Worm (Caenorhabditis elegans) whole organism, young adult: ENCODE measurements around the gene T03D8.6.
A peak's percentile ranks its signal among the peaks of the same experiment; 100 is the strongest.

Experiments used
- B0019.2 ChIP-seq: fragments of 200-800 bp; sonication (Bioruptor generic); conservative IDR thresholded peaks from 2 replicates; pipeline ENCODE4 v1.3.6; 2022; ENCODE audit warnings: missing genetic modification reagents, missing genetic modification characterization, missing compliant biosample characterization
- D2030.7 ChIP-seq: fragments of 200-800 bp; sonication (Bioruptor generic); IDR thresholded peaks from 2 replicates; pipeline ENCODE4 v1.3.6; 2022; ENCODE audit warnings: missing genetic modification reagents, missing genetic modification characterization, missing compliant biosample characterization
- F22D6.2 ChIP-seq: sonication (generic microtip); optimal IDR thresholded peaks from 2 replicates; lab custom pipeline; 2016; ENCODE audit warnings: mild to moderate bottlenecking, missing genetic modification characterization, missing compliant biosample characterization
- F49E8.2 ChIP-seq: sonication (generic microtip); optimal IDR thresholded peaks from 3 replicates; lab custom pipeline; 2017; ENCODE audit warnings: missing genetic modification characterization, mild to moderate bottlenecking, missing compliant biosample characterization, antibody characterized with exemption, moderate library complexity; ENCODE audit not compliant: insufficient read depth
- F52B5.7 ChIP-seq: sonication (generic microtip); optimal IDR thresholded peaks from 2 replicates; lab custom pipeline; 2016; ENCODE audit warnings: mild to moderate bottlenecking, missing genetic modification characterization, missing compliant biosample characterization
- F57A8.1 ChIP-seq: fragments of 200-800 bp; sonication (Bioruptor generic); optimal IDR thresholded peaks from 2 replicates; lab custom pipeline; 2018; ENCODE audit warnings: mild to moderate bottlenecking, missing genetic modification characterization, moderate library complexity, missing compliant biosample characterization
- T07F8.4 ChIP-seq: sonication (generic microtip); optimal IDR thresholded peaks from 2 replicates; lab custom pipeline; 2016; ENCODE audit warnings: mild to moderate bottlenecking, missing genetic modification characterization, moderate library complexity, missing compliant biosample characterization
- Y53G8AR.9 ChIP-seq: fragments of 200-800 bp; sonication (Bioruptor generic); conservative IDR thresholded peaks from 2 replicates; pipeline ENCODE4 v1.3.6; 2022; ENCODE audit warnings: missing genetic modification reagents, missing genetic modification characterization, missing compliant biosample characterization
- Y95B8A.8 ChIP-seq: fragments of 200-800 bp; sonication (Bioruptor generic); IDR thresholded peaks from 2 replicates; pipeline ENCODE4 v1.3.6; 2022; ENCODE audit warnings: missing genetic modification reagents, missing genetic modification characterization, missing compliant biosample characterization
- ZK185.1 ChIP-seq: sonication (generic microtip); optimal IDR thresholded peaks from 2 replicates; lab custom pipeline; 2016; ENCODE audit warnings: mild to moderate bottlenecking, missing genetic modification characterization, missing compliant biosample characterization; ENCODE audit not compliant: poor library complexity, severe bottlenecking
- akir-1 ChIP-seq: fragments of 200-800 bp; sonication (Bioruptor generic); optimal IDR thresholded peaks from 2 replicates; lab custom pipeline; 2018; ENCODE audit warnings: mild to moderate bottlenecking, missing genetic modification characterization, moderate library complexity, missing compliant biosample characterization
- aptf-3 ChIP-seq: fragments of 200-800 bp; sonication (Bioruptor generic); IDR thresholded peaks from 2 replicates; pipeline ENCODE4 v1.3.6; 2022; ENCODE audit warnings: missing genetic modification characterization, missing compliant biosample characterization
- atf-7 ChIP-seq: sonication (generic microtip); optimal IDR thresholded peaks from 2 replicates; lab custom pipeline; 2017; ENCODE audit warnings: mild to moderate bottlenecking, missing genetic modification characterization, missing compliant biosample characterization
- attf-5 ChIP-seq: fragments of 200-800 bp; sonication (Bioruptor generic); optimal IDR thresholded peaks from 2 replicates; lab custom pipeline; 2018; ENCODE audit warnings: mild to moderate bottlenecking, missing genetic modification characterization, missing compliant biosample characterization
- ccch-3 ChIP-seq: fragments of 200-800 bp; sonication (Bioruptor generic); optimal IDR thresholded peaks from 2 replicates; lab custom pipeline; 2018; ENCODE audit warnings: mild to moderate bottlenecking, missing genetic modification characterization, missing compliant biosample characterization
- ceh-100 ChIP-seq: fragments of 200-800 bp; sonication (Bioruptor generic); IDR thresholded peaks from 2 replicates; pipeline ENCODE4 v1.3.6; 2022; ENCODE audit warnings: missing genetic modification reagents, missing genetic modification characterization, missing compliant biosample characterization
- ceh-27 ChIP-seq: fragments of 200-800 bp; sonication (Bioruptor generic); optimal IDR thresholded peaks from 2 replicates; lab custom pipeline; 2018; ENCODE audit warnings: mild to moderate bottlenecking, missing genetic modification characterization, moderate library complexity, missing compliant biosample characterization
- ceh-40 ChIP-seq: fragments of 200-800 bp; sonication (Bioruptor generic); IDR thresholded peaks from 2 replicates; pipeline ENCODE4 v1.3.6; 2022; ENCODE audit warnings: missing genetic modification characterization, missing compliant biosample characterization
- ceh-79 ChIP-seq: sonication (generic microtip); optimal IDR thresholded peaks from 2 replicates; lab custom pipeline; 2017; ENCODE audit warnings: mild to moderate bottlenecking, missing genetic modification characterization, missing compliant biosample characterization
- ets-4 ChIP-seq: fragments of 200-800 bp; sonication (Bioruptor generic); optimal IDR thresholded peaks from 2 replicates; lab custom pipeline; 2018; ENCODE audit warnings: mild to moderate bottlenecking, missing genetic modification characterization, missing compliant biosample characterization
- fkh-3 ChIP-seq: sonication (generic microtip); optimal IDR thresholded peaks from 2 replicates; lab custom pipeline; 2016; ENCODE audit warnings: mild to moderate bottlenecking, missing genetic modification characterization, missing compliant biosample characterization
- hmg-1.2 ChIP-seq: fragments of 200-800 bp; sonication (Bioruptor generic); IDR thresholded peaks from 2 replicates; pipeline ENCODE4 v1.3.6; 2022; ENCODE audit warnings: missing genetic modification reagents, missing genetic modification characterization, missing compliant biosample characterization
- hmg-20 ChIP-seq: fragments of 200-800 bp; sonication (Bioruptor generic); IDR thresholded peaks from 2 replicates; pipeline ENCODE4 v1.3.6; 2022; ENCODE audit warnings: missing genetic modification reagents, missing genetic modification characterization, missing compliant biosample characterization
- hrde-1 ChIP-seq: sonication (generic microtip); optimal IDR thresholded peaks from 2 replicates; lab custom pipeline; 2016; ENCODE audit warnings: missing genetic modification characterization, mild to moderate bottlenecking, missing compliant biosample characterization, moderate library complexity, missing genotype, missing genetic modification reagents, borderline replicate concordance
- hsf-1 ChIP-seq: fragments of 200-800 bp; sonication (Bioruptor generic); IDR thresholded peaks from 2 replicates; pipeline ENCODE4 v1.3.6; 2022; ENCODE audit warnings: missing genetic modification reagents, missing genetic modification characterization, missing compliant biosample characterization
- let-526 ChIP-seq: fragments of 200-800 bp; sonication (Bioruptor generic); IDR thresholded peaks from 2 replicates; pipeline ENCODE4 v1.3.6; 2022; ENCODE audit warnings: missing genetic modification reagents, missing genetic modification characterization, missing compliant biosample characterization
- lin-40 ChIP-seq: sonication (generic microtip); optimal IDR thresholded peaks from 2 replicates; lab custom pipeline; 2016; ENCODE audit warnings: missing genetic modification characterization, mild to moderate bottlenecking, missing compliant biosample characterization, missing genotype, missing genetic modification reagents
- lir-1 ChIP-seq: fragments of 200-800 bp; sonication (Bioruptor generic); conservative IDR thresholded peaks from 2 replicates; pipeline ENCODE4 v1.3.6; 2022; ENCODE audit warnings: missing genetic modification reagents, missing genetic modification characterization, missing compliant biosample characterization
- lsy-27 ChIP-seq: sonication (generic microtip); optimal IDR thresholded peaks from 2 replicates; lab custom pipeline; 2017; ENCODE audit warnings: missing genetic modification characterization, mild to moderate bottlenecking, missing compliant biosample characterization, antibody characterized with exemption, missing genotype, borderline replicate concordance; ENCODE audit not compliant: insufficient read depth
- madf-10 ChIP-seq: sonication (generic microtip); optimal IDR thresholded peaks from 2 replicates; lab custom pipeline; 2016; ENCODE audit warnings: mild to moderate bottlenecking, missing genetic modification characterization, missing compliant biosample characterization
- nfya-2 ChIP-seq: fragments of 200-800 bp; sonication (Bioruptor generic); IDR thresholded peaks from 2 replicates; pipeline ENCODE4 v1.3.6; 2022; ENCODE audit warnings: missing genetic modification reagents, missing genetic modification characterization, missing compliant biosample characterization
- nfyb-1 ChIP-seq: fragments of 200-800 bp; sonication (Bioruptor generic); IDR thresholded peaks from 2 replicates; pipeline ENCODE4 v1.3.6; 2022; ENCODE audit warnings: missing genetic modification reagents, missing genetic modification characterization, missing compliant biosample characterization
- nhr-120 ChIP-seq: fragments of 200-800 bp; sonication (Bioruptor generic); IDR thresholded peaks from 2 replicates; pipeline ENCODE4 v1.3.6; 2022; ENCODE audit warnings: missing genetic modification characterization, missing compliant biosample characterization
- nhr-27 ChIP-seq: fragments of 200-800 bp; sonication (Bioruptor generic); optimal IDR thresholded peaks from 2 replicates; lab custom pipeline; 2018; ENCODE audit warnings: mild to moderate bottlenecking, missing genetic modification characterization, moderate library complexity, missing compliant biosample characterization
- nhr-80 ChIP-seq: sonication (generic microtip); optimal IDR thresholded peaks from 2 replicates; lab custom pipeline; 2016; ENCODE audit warnings: missing genetic modification characterization, missing compliant biosample characterization
- nhr-90 ChIP-seq: sonication (generic microtip); optimal IDR thresholded peaks from 2 replicates; lab custom pipeline; 2016; ENCODE audit warnings: missing genotype, mild to moderate bottlenecking, missing genetic modification characterization, missing compliant biosample characterization
- repo-1 ChIP-seq: sonication (generic microtip); optimal IDR thresholded peaks from 2 replicates; lab custom pipeline; 2017; ENCODE audit warnings: mild to moderate bottlenecking, missing genetic modification characterization, missing compliant biosample characterization
- sea-2 ChIP-seq: fragments of 200-800 bp; sonication (Bioruptor generic); IDR thresholded peaks from 2 replicates; pipeline ENCODE4 v1.3.6; 2022; ENCODE audit warnings: missing genetic modification characterization, missing compliant biosample characterization
- snpc-1.3 ChIP-seq: sonication (generic microtip); optimal IDR thresholded peaks from 2 replicates; lab custom pipeline; 2017; ENCODE audit warnings: missing genetic modification characterization, mild to moderate bottlenecking, missing compliant biosample characterization, antibody characterized with exemption, moderate library complexity, missing genotype, missing genetic modification reagents; ENCODE audit not compliant: insufficient read depth
- sptf-2 ChIP-seq: fragments of 200-800 bp; sonication (Bioruptor generic); optimal IDR thresholded peaks from 2 replicates; lab custom pipeline; 2018; ENCODE audit warnings: mild to moderate bottlenecking, missing genetic modification characterization, missing compliant biosample characterization
- tbx-9 ChIP-seq: sonication (generic microtip); optimal IDR thresholded peaks from 2 replicates; lab custom pipeline; 2016; ENCODE audit warnings: borderline replicate concordance, missing genetic modification characterization, inconsistent platforms, missing compliant biosample characterization
- zim-3 ChIP-seq: sonication (generic microtip); optimal IDR thresholded peaks from 2 replicates; lab custom pipeline; 2017; ENCODE audit warnings: mild to moderate bottlenecking, missing genetic modification characterization, moderate library complexity, missing compliant biosample characterization
- ztf-25 ChIP-seq: fragments of 200-800 bp; sonication (Bioruptor generic); IDR thresholded peaks from 2 replicates; pipeline ENCODE4 v1.3.6; 2022; ENCODE audit warnings: missing genetic modification reagents, missing genetic modification characterization, missing compliant biosample characterization
- ztf-28 ChIP-seq: fragments of 200-800 bp; sonication (Bioruptor generic); IDR thresholded peaks from 2 replicates; pipeline ENCODE4 v1.3.6; 2022; ENCODE audit warnings: missing genetic modification reagents, missing genetic modification characterization, missing compliant biosample characterization
- ztf-6 ChIP-seq: fragments of 200-800 bp; sonication (Bioruptor generic); IDR thresholded peaks from 2 replicates; pipeline ENCODE4 v1.3.6; 2022; ENCODE audit warnings: missing genetic modification reagents, missing genetic modification characterization, missing compliant biosample characterization

Gene T03D8.6

ce11 chrV:20847743-20848229 lies 27.7 kb upstream of the T03D8.6 start (continued):
- TF ChIP-seq nfya-2 (GFP tag; lab: Robert Waterston, UW) (no peak), nhr-120 (GFP tag; lab: Robert Waterston, UW) (no peak), nhr-90 (tag; lab: Kevin White, UChicago) (no peak), akir-1 (no peak), ceh-40 (GFP tag; lab: Robert Waterston, UW) (no peak), hmg-1.2 (GFP tag; lab: Robert Waterston, UW) (peak; percentile 30; the same call in 1 of the 2 replicates), nhr-80 (tag; lab: Kevin White, UChicago) (no peak), F52B5.7 (tag; lab: Kevin White, UChicago) (peak; percentile 53), hmg-20 (GFP tag; lab: Robert Waterston, UW) (no peak)

- no peak for TF ChIP-seq ztf-28
- TF ChIP-seq F49E8.2 (tag; lab: Kevin White, UChicago), result no peak
- TF ChIP-seq lsy-27 (tag; lab: Kevin White, UChicago), result no peak
- no peak for TF ChIP-seq ceh-40 (GFP tag; lab: Robert Waterston, UW)
- no peak for TF ChIP-seq akir-1
- TF ChIP-seq F57A8.1 (GFP tag; lab: Kevin White, UChicago), result no peak
- TF ChIP-seq nhr-120 (GFP tag; lab: Robert Waterston, UW), result no peak
- TF ChIP-seq ZK185.1 (tag; lab: Kevin White, UChicago), result peak; percentile 45
- no peak for TF ChIP-seq ztf-6 (GFP tag; lab: Robert Waterston, UW)
- peak; percentile 67 for TF ChIP-seq Y53G8AR.9
- TF ChIP-seq sea-2 (GFP tag; lab: Robert Waterston, UW), result no peak
- TF ChIP-seq attf-5 (GFP tag; lab: Kevin White, UChicago), result peak; percentile 43
- no peak for TF ChIP-seq ccch-3 (GFP tag; lab: Kevin White, UChicago)
- TF ChIP-seq nfyb-1 (GFP tag; lab: Robert Waterston, UW), result no peak
- TF ChIP-seq zim-3, result no peak
- TF ChIP-seq snpc-1.3 (tag; lab: Kevin White, UChicago), result no peak
- TF ChIP-seq aptf-3 (GFP tag; lab: Robert Waterston, UW), result no peak
- 0 out of 2 replicates have a peak, but pooled peaks have one; percentile 6 for TF ChIP-seq lir-1 (GFP tag; lab: Robert Waterston, UW)
- TF ChIP-seq lin-40 (tag; lab: Kevin White, UChicago), result peak; percentile 57
- TF ChIP-seq repo-1 (tag; lab: Kevin White, UChicago), result no peak
- no peak for TF ChIP-seq hrde-1 (tag; lab: Kevin White, UChicago)
- TF ChIP-seq fkh-3 (tag; lab: Kevin White, UChicago), result no peak
- TF ChIP-seq ceh-100 (GFP tag; lab: Robert Waterston, UW), result peak; percentile 50; the same call in 1 of the 2 replicates
- no peak for TF ChIP-seq ets-4
- peak; percentile 89 for TF ChIP-seq D2030.7 (GFP tag; lab: Robert Waterston, UW)
- no peak for TF ChIP-seq F22D6.2 (tag; lab: Kevin White, UChicago)
- no peak for TF ChIP-seq nhr-27 (tag; lab: Kevin White, UChicago)
- no peak for TF ChIP-seq tbx-9 (tag; lab: Kevin White, UChicago)
- no peak for TF ChIP-seq ceh-79 (tag; lab: Kevin White, UChicago)
- peak; percentile 63 for TF ChIP-seq ceh-27 (GFP tag; lab: Kevin White, UChicago)
- no peak for TF ChIP-seq let-526 (GFP tag; lab: Robert Waterston, UW)
- no peak for TF ChIP-seq T07F8.4 (tag; lab: Kevin White, UChicago)
- no peak for TF ChIP-seq sptf-2 (GFP tag; lab: Kevin White, UChicago)
- peak; percentile 6 for TF ChIP-seq madf-10 (tag; lab: Kevin White, UChicago)
- TF ChIP-seq nfya-2 (GFP tag; lab: Robert Waterston, UW), result no peak
- TF ChIP-seq B0019.2 (GFP tag; lab: Robert Waterston, UW), result no peak
- TF ChIP-seq ztf-25, result no peak
- TF ChIP-seq Y95B8A.8 (GFP tag; lab: Robert Waterston, UW), result no peak
- no peak for TF ChIP-seq atf-7 (tag; lab: Kevin White, UChicago)
- peak; percentile 97 for TF ChIP-seq hsf-1 (GFP tag; lab: Robert Waterston, UW)
Measured at ce11 chrV:20845524-20846208, 25.5 kb upstream of the T03D8.6 start, which contains the start of the genes F31D4.2 and fkb-6. TSS of gene F31D4.2 (minus strand) at chrV:20845546. TSS of gene fkb-6 (plus strand) at chrV:20846158.
